Worm (Caenorhabditis elegans) whole organism, early embryonic: ENCODE data around the gene tctn-1.
A peak's percentile ranks its signal among the peaks of the same experiment; 100 is the strongest.

Source experiments
- B0310.2 ChIP-seq: sonication (generic microtip); optimal IDR thresholded peaks from 2 replicates; lab custom pipeline; 2016; ENCODE audit warnings: mild to moderate bottlenecking, missing genetic modification characterization, missing compliant biosample characterization
- F13C5.2 ChIP-seq: sonication (generic microtip); optimal IDR thresholded peaks from 2 replicates; lab custom pipeline; 2017; ENCODE audit warnings: mild to moderate bottlenecking, missing genetic modification characterization, inconsistent platforms, missing compliant biosample characterization
- aly-1 ChIP-seq: sonication (generic microtip); optimal IDR thresholded peaks from 2 replicates; lab custom pipeline; 2016; ENCODE audit warnings: missing genetic modification characterization, missing compliant biosample characterization
- ama-1 ChIP-seq: fragments of 150-350 bp; optimal IDR thresholded peaks from 2 replicates; lab custom pipeline; 2014
- ceh-13 ChIP-seq: fragments of 200-800 bp; sonication (Bioruptor generic); optimal IDR thresholded peaks from 2 replicates; lab custom pipeline; 2018; ENCODE audit warnings: mild to moderate bottlenecking, missing genetic modification characterization, missing compliant biosample characterization
- ceh-36 ChIP-seq: sonication (generic microtip); optimal IDR thresholded peaks from 2 replicates; lab custom pipeline; 2016; ENCODE audit warnings: missing genetic modification characterization, inconsistent platforms, missing compliant biosample characterization
- ets-7 ChIP-seq: sonication (generic microtip); optimal IDR thresholded peaks from 2 replicates; lab custom pipeline; 2016; ENCODE audit warnings: missing genotype, missing genetic modification characterization, missing compliant biosample characterization
- flt-1 ChIP-seq: fragments of 200-800 bp; sonication (Bioruptor generic); IDR thresholded peaks from 2 replicates; pipeline ENCODE4 v1.3.6; 2022; ENCODE audit warnings: missing genetic modification characterization, missing compliant biosample characterization
- hmbx-1 ChIP-seq: sonication (generic microtip); optimal IDR thresholded peaks from 2 replicates; lab custom pipeline; 2016; ENCODE audit warnings: mild to moderate bottlenecking, missing genetic modification characterization, missing compliant biosample characterization
- hmg-4 ChIP-seq: fragments of 200-800 bp; sonication (Bioruptor generic); optimal IDR thresholded peaks from 2 replicates; lab custom pipeline; 2018; ENCODE audit warnings: mild to moderate bottlenecking, missing genetic modification characterization, missing compliant biosample characterization
- hnd-1 ChIP-seq: sonication (generic microtip); optimal IDR thresholded peaks from 2 replicates; lab custom pipeline; 2016; ENCODE audit warnings: missing genetic modification characterization, missing compliant biosample characterization
- pes-1 ChIP-seq: fragments of 200-800 bp; sonication (Bioruptor generic); IDR thresholded peaks from 2 replicates; pipeline ENCODE4 v1.3.6; 2022; ENCODE audit warnings: missing genetic modification reagents, missing genetic modification characterization, missing compliant biosample characterization
- scrt-1 ChIP-seq: fragments of 200-800 bp; sonication (Bioruptor generic); IDR thresholded peaks from 2 replicates; pipeline ENCODE4 v1.3.6; 2022; ENCODE audit warnings: missing genetic modification characterization, missing compliant biosample characterization
- sea-1 ChIP-seq: fragments of 200-800 bp; sonication (Bioruptor generic); conservative IDR thresholded peaks from 2 replicates; pipeline ENCODE4 v1.3.6; 2022; ENCODE audit warnings: missing genetic modification characterization, missing compliant biosample characterization
- tbx-11 ChIP-seq: fragments of 200-800 bp; sonication (Bioruptor generic); IDR thresholded peaks from 2 replicates; pipeline ENCODE4 v1.3.6; 2022; ENCODE audit warnings: missing genetic modification characterization, missing compliant biosample characterization
- tbx-37 ChIP-seq: fragments of 200-800 bp; sonication (Bioruptor generic); conservative IDR thresholded peaks from 2 replicates; pipeline ENCODE4 v1.3.6; 2022; ENCODE audit warnings: missing genetic modification reagents, missing genetic modification characterization, missing compliant biosample characterization
- tra-4 ChIP-seq: sonication (generic microtip); optimal IDR thresholded peaks from 2 replicates; lab custom pipeline; 2017; ENCODE audit warnings: missing genetic modification characterization, missing compliant biosample characterization

Gene tctn-1

ce11 chrIV:4742480-4742879 is 5.2 kb downstream of the tctn-1 start:
- TF ChIP-seq hmg-4 (GFP tag; lab: Kevin White, UChicago) (no peak), hmbx-1 (tag; lab: Kevin White, UChicago) (no peak), ama-1 (lab: Kevin White, UChicago) (no peak), flt-1 (GFP tag; lab: Robert Waterston, UW) (no peak), pes-1 (GFP tag; lab: Robert Waterston, UW) (no peak), hnd-1 (tag; lab: Kevin White, UChicago) (no peak), tra-4 (tag; lab: Kevin White, UChicago) (no peak), B0310.2 (tag; lab: Kevin White, UChicago) (no peak), tbx-37 (GFP tag; lab: Robert Waterston, UW) (no peak), aly-1 (no peak), ceh-13 (GFP tag; lab: Kevin White, UChicago) (no peak), tbx-11 (GFP tag; lab: Robert Waterston, UW) (no peak), F13C5.2 (tag; lab: Kevin White, UChicago) (no peak), scrt-1 (no peak), ets-7 (no peak)

DNA sequence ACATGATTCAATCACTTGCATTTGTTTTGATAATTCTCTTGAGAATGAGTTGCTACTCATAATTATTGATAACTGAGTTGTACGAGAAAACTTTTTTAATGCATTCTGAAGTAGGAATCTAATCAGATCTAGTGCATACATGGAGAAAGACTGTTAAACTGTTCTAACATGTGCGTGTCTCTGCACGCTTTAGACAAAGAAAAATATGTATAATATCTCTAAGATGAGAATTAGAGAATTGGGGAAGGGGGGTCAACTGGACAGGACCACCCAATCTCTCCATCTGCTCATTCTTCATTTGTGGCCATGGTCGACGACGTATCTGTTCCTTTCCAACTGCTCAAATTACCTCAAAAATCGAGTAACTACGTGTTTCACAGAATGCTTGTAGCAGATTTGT is 10.4 kb downstream of the tctn-1 start, which contains the start of gene fbxb-78:
Gene fbxb-78, plus strand, starts transcription at position 301 of the 400 bp plus-strand sequence.
- no peak for TF ChIP-seq ceh-36 (tag; lab: Kevin White, UChicago)
- TF ChIP-seq ceh-13 (GFP tag; lab: Kevin White, UChicago) = no peak
- no peak for TF ChIP-seq pes-1 (GFP tag; lab: Robert Waterston, UW)
- no peak for TF ChIP-seq ets-7
- no peak for TF ChIP-seq tra-4 (tag; lab: Kevin White, UChicago)
- TF ChIP-seq hmg-4 (GFP tag; lab: Kevin White, UChicago) = no peak
- no peak for TF ChIP-seq flt-1 (GFP tag; lab: Robert Waterston, UW)
- TF ChIP-seq tbx-37 (GFP tag; lab: Robert Waterston, UW) = no peak
- TF ChIP-seq aly-1 = no peak
- no peak for TF ChIP-seq scrt-1
- no peak for TF ChIP-seq tbx-11 (GFP tag; lab: Robert Waterston, UW)
- no peak for TF ChIP-seq B0310.2 (tag; lab: Kevin White, UChicago)
- no peak for TF ChIP-seq hnd-1 (tag; lab: Kevin White, UChicago)
- TF ChIP-seq sea-1 (GFP tag; lab: Robert Waterston, UW) = no peak
- TF ChIP-seq F13C5.2 (tag; lab: Kevin White, UChicago) = no peak
- no peak for TF ChIP-seq ama-1 (lab: Kevin White, UChicago)

DNA sequence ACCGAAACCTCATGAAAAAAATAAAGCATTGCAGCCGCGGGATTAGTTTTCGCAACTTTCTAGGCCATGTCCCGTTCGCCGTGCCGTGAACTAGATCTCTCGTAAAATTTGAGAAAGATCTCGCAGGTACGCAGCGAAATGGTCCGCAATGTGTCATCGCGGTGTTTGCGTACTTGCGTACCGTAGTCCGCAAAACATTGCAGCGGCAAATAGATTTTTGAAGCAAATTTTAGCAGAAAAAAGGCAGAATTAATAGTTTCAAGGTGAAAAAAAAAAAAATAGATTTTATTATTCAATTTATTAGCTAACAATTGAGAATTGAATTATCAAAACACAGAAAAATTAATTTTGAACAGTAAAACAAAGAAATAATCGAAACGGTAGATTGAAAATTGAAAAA is 19.7 kb downstream of the tctn-1 start:
- peak; percentile 3 for TF ChIP-seq F13C5.2 (tag; lab: Kevin White, UChicago)
- peak; percentile 67; the same call in 1 of the 2 replicates for TF ChIP-seq sea-1 (GFP tag; lab: Robert Waterston, UW)
- 0 out of 2 replicates have a peak, but pooled peaks have one; percentile 50 for TF ChIP-seq tbx-11 (GFP tag; lab: Robert Waterston, UW)
- TF ChIP-seq tbx-37 (GFP tag; lab: Robert Waterston, UW) = peak; percentile 56; the same call in 1 of the 2 replicates
- TF ChIP-seq pes-1 (GFP tag; lab: Robert Waterston, UW) = peak; percentile 73
- peak; percentile 51; the same call in 1 of the 2 replicates for TF ChIP-seq scrt-1

DNA sequence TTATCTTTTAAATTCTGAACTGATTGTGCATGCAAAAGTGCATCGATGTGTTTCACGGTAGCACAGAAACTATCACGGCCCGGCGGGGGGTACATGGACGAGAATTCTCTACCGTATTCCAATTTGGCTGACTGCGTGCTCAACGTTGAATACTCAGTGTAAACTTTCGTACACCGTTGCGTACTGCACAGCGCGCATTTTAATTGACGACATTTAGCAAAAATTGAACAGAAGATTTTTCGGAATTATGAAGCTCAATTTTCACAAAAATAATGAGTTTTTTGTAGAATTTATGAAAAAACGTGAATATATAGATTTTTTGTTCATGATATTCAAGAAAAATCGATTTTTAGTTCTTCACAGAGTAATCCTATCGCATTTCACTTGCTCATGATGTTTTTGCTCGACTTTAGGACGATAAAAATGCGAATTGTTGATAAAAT is 22.1 kb downstream of the tctn-1 start:
- TF ChIP-seq tbx-37 (GFP tag; lab: Robert Waterston, UW) (peak; percentile 67; the same call in 1 of the 2 replicates), scrt-1 (peak; percentile 74), sea-1 (GFP tag; lab: Robert Waterston, UW) (0 out of 2 replicates have a peak, but pooled peaks have one; percentile 50), pes-1 (GFP tag; lab: Robert Waterston, UW) (peak; percentile 72), flt-1 (GFP tag; lab: Robert Waterston, UW) (0 out of 2 replicates have a peak, but pooled peaks have one; percentile 38)

ce11 chrIV:4724562-4724961 is 23.1 kb downstream of the tctn-1 start, which contains the start of gene K08F11.1:
K08F11.1 (plus strand) TSS chrIV:4724862.
- TF ChIP-seq sea-1 (GFP tag; lab: Robert Waterston, UW) (no peak), ceh-36 (tag; lab: Kevin White, UChicago) (no peak), ama-1 (lab: Kevin White, UChicago) (no peak), tbx-11 (GFP tag; lab: Robert Waterston, UW) (no peak)

DNA sequence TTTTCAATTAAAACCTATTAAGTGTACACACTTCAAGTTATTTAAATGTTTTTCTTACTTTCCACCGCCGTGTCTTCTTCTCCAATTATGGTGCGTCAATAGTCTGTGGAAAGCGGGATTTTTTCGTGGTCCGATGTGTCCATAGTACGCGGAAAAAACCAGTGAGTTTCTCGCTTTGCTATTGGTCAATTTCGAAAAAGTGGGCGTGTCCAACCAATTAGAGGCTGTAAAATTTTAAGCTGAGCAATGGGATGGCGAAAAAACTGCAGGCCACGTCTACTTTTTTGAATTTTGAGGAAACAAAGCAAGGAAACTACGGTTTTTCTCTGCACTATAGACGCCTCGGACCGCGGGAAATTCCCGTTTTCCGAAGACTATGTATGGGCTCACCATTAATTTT is 23.9 kb downstream of the tctn-1 start:
- no peak for TF ChIP-seq flt-1 (GFP tag; lab: Robert Waterston, UW)
- no peak for TF ChIP-seq scrt-1
- TF ChIP-seq tbx-11 (GFP tag; lab: Robert Waterston, UW) = no peak
- no peak for TF ChIP-seq tbx-37 (GFP tag; lab: Robert Waterston, UW)
- no peak for TF ChIP-seq tra-4 (tag; lab: Kevin White, UChicago)
- TF ChIP-seq hmg-4 (GFP tag; lab: Kevin White, UChicago) = no peak
- TF ChIP-seq pes-1 (GFP tag; lab: Robert Waterston, UW) = no peak
- no peak for TF ChIP-seq F13C5.2 (tag; lab: Kevin White, UChicago)
- no peak for TF ChIP-seq ceh-36 (tag; lab: Kevin White, UChicago)
- TF ChIP-seq sea-1 (GFP tag; lab: Robert Waterston, UW) = no peak
- TF ChIP-seq ets-7 = no peak
- TF ChIP-seq ama-1 (lab: Kevin White, UChicago) = no peak
- no peak for TF ChIP-seq ceh-13 (GFP tag; lab: Kevin White, UChicago)
- TF ChIP-seq B0310.2 (tag; lab: Kevin White, UChicago) = no peak
- no peak for TF ChIP-seq hnd-1 (tag; lab: Kevin White, UChicago)
- TF ChIP-seq hmbx-1 (tag; lab: Kevin White, UChicago) = no peak
- TF ChIP-seq aly-1 = no peak

DNA sequence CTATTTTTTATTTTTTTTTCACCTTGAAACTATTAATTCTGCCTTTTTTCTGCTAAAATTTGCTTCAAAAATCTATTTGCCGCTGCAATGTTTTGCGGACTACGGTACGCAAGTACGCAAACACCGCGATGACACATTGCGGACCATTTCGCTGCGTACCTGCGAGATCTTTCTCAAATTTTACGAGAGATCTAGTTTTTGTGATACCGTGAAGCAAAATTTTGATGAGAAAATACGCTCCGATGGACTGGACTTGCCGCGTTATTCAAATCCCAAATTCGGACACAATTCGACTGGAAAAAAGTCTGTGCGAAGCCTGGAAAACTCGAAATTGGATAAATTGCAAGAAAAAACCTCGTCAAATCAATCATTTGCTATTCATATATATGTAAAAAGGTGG is 27.1 kb downstream of the tctn-1 start:
- TF ChIP-seq pes-1 (GFP tag; lab: Robert Waterston, UW) = peak; percentile 22; the same call in 1 of the 2 replicates
